Fruit fly (Drosophila melanogaster) Kc167 (cell line): Measurements from ENCODE around the gene drpr.

Source experiments
- Myc ChIP-seq: fragments of >200 bp; optimal IDR thresholded peaks from 2 replicates; lab custom pipeline; 2017; ENCODE audit warnings: missing external identifiers
- Sin3A ChIP-seq: fragments of >200 bp; optimal IDR thresholded peaks from 2 replicates; lab custom pipeline; 2018; ENCODE audit warnings: missing external identifiers
- h ChIP-seq: fragments of >200 bp; optimal IDR thresholded peaks from 3 replicates; lab custom pipeline; 2018; ENCODE audit warnings: missing external identifiers
- insv ChIP-seq: fragments of >200 bp; optimal IDR thresholded peaks from 3 replicates; lab custom pipeline; 2018; ENCODE audit warnings: missing external identifiers
- psq ChIP-seq: fragments of >200 bp; optimal IDR thresholded peaks from 2 replicates; lab custom pipeline; 2017; ENCODE audit warnings: missing external identifiers
- ttk ChIP-seq: sonication (Bioruptor generic); optimal IDR thresholded peaks from 2 replicates; lab custom pipeline; 2017; ENCODE audit warnings: missing external identifiers

The drpr gene

DNA sequence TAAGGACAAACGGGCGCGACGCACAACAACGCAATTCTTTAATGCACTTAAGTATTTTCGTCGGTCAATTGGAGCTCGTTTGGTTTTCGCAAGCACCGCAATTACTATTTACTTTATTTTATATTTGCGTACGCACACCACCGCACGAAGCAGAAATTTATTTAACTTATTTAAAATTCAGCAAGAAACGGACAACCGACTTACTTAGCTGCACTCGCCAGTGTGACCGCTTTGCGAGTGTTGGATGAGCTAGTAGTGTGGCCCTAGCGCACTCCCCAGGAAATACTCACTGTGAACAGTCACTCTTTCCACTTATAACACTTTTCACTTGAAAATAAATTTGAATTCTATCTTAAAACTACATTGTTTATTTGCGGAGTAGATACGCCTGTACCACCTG is at the start of gene drpr:
drpr (minus strand) TSS at position 235 of the 400 bp plus-strand sequence.
- TF ChIP-seq ttk: no peak
- TF ChIP-seq psq (lab: Kevin White, UChicago): no peak

DNA sequence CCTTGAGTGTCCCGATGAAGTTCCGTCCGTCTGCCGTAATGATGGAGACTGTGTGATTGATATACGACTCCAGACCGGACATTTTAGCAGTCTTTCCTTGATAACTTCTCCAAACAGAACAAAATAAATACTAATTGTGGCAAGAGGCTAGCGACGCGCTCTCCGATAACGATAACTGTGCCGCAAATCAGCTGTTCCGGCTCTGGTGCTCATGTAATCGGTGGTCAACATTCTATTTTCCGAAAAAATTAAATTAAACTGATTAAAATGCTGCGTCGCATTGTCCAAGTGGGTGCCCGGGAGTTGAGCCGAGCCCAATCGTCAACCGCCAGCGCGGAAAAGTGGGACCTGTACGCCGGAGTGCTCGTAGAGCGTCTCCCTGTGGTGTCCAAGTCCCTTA is 46.3 kb upstream of the drpr start, which contains the start of the genes CG2021 and mRpL46:
CG2021 (minus strand) TSS at position 163 of the 400 bp plus-strand sequence.
mRpL46 (plus strand) TSS at position 191 of the 400 bp plus-strand sequence.
- no peak for TF ChIP-seq h (lab: Kevin White, UChicago)
- no peak for TF ChIP-seq Sin3A (lab: Kevin White, UChicago)
- no peak for TF ChIP-seq insv (lab: Kevin White, UChicago)
- no peak for TF ChIP-seq ttk
- TF ChIP-seq psq (lab: Kevin White, UChicago): no peak
- no peak for TF ChIP-seq Myc (lab: Kevin White, UChicago)

DNA sequence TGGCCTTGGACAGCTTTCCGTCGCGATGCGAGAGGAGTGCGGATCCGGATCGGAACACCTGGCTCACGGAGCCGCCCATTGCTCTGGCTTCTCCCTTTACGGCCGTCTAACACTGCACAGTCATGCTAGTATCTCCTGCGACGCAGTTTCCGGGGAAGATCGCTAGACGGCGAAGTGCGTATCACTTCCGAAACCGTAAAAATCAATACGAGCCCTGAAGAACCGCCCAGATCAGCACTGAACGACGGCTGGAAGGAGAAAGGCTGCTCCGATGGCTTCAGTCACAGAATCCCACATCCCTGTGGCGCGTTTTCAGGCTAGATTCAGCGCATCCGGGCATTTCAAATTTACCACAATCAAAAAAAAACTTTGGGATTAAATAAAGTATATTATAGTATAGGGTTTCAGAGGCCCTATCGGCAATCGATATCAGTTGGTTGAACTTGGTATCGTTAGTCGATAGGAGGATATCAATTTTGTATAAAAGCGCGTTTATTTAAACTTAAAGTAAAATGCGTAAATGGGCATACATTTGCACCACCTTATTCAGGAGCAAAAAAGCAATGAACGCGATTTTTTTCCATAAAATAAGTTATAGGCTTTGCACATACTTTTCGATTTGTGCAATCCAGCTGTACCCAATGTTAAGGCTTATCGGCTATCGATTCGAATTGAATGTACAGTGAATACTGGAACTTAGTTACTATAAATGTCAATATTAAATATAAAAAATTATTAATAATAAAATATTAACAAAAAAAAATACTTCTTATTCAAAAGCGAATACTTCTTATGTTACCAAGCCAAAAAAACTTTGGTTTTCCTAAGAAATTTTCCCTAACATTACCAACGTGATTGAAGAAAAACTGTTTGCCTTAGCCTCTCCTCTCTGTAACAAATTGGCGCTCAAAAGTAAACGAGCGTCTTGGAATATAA is 44.1 kb upstream of the drpr start, which contains the start of the genes CG13933 and PolD2:
CG13933 (minus strand) TSS at position 435 of the 936 bp plus-strand sequence.
PolD2 (plus strand) TSS at position 921 of the 936 bp plus-strand sequence.
- TF ChIP-seq ttk: no peak
- TF ChIP-seq psq (lab: Kevin White, UChicago): no peak
- TF ChIP-seq Sin3A (lab: Kevin White, UChicago): no peak
- no peak for TF ChIP-seq insv (lab: Kevin White, UChicago)
- TF ChIP-seq Myc (lab: Kevin White, UChicago): no peak
- TF ChIP-seq h (lab: Kevin White, UChicago): no peak

DNA sequence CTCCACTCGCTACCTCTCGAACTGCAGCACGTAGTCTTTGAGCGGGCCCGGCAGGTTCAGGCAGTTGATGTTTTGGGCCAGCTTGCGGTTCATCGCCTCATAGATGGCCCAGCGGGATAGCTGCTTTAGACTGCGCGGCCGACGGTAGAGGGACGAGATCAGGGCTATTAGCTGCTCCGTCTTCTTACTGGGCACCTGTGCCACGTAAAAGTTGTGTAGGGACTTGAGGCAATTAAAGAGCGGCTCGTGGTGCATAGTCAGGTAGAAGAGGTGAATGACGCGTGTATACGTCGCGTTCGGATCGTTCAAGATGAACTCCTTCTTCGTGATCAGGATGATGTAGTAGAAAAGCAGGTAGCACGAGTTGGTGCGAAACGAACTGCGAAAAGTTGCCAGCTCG is 41.7 kb upstream of the drpr start:
- no peak for TF ChIP-seq Sin3A (lab: Kevin White, UChicago)

DNA sequence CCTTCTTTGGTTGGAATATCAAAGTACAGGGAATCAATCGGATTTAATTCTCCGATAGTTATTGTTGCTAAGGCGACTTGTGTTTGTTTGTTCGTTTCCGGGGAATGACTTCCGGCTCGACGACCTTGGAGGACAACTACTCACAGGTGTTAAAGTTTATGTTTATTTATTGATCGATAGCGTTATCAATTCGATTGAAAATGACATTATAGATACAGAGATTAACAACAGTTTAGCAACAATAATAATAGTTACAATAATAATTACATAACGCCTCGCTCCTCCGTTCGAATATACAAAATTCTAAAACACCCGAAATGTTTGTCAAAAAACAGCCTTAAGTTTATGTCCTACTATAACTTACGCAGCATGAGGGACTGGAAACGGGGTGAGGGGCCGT is 40.8 kb upstream of the drpr start, which contains the start of gene Dhc62B:
Dhc62B (minus strand) TSS at position 101 of the 400 bp plus-strand sequence.
- no peak for TF ChIP-seq insv (lab: Kevin White, UChicago)
- TF ChIP-seq Myc (lab: Kevin White, UChicago): no peak
- TF ChIP-seq Sin3A (lab: Kevin White, UChicago): no peak
- TF ChIP-seq ttk: no peak
- TF ChIP-seq psq (lab: Kevin White, UChicago): no peak
- TF ChIP-seq h (lab: Kevin White, UChicago): no peak

DNA sequence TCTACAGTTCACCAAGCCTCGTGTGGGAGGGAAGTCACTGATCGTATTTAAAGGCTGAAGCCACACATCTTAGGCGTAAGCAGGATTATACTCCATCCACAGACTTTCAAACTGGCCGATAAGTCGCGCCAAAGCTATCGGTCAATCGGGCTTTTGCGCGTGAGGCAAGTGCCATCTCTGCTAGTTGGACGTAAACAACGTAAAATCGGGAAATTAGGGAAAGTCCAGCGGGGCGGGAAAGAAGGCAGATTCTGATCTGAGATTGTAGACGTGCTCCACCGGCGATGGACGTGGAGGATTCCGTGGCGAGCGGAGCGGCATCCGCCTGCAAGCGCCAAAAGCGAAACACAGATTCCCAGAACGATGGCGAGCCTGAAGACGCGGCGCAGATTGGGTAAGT is 25.2 kb upstream of the drpr start, which contains the start of gene CG8001:
CG8001 (plus strand) TSS at position 17 of the 400 bp plus-strand sequence.
- TF ChIP-seq Myc (lab: Kevin White, UChicago): no peak
- no peak for TF ChIP-seq psq (lab: Kevin White, UChicago)
- TF ChIP-seq Sin3A (lab: Kevin White, UChicago): no peak
- TF ChIP-seq insv (lab: Kevin White, UChicago): no peak
- TF ChIP-seq h (lab: Kevin White, UChicago): no peak
- TF ChIP-seq ttk: no peak

DNA sequence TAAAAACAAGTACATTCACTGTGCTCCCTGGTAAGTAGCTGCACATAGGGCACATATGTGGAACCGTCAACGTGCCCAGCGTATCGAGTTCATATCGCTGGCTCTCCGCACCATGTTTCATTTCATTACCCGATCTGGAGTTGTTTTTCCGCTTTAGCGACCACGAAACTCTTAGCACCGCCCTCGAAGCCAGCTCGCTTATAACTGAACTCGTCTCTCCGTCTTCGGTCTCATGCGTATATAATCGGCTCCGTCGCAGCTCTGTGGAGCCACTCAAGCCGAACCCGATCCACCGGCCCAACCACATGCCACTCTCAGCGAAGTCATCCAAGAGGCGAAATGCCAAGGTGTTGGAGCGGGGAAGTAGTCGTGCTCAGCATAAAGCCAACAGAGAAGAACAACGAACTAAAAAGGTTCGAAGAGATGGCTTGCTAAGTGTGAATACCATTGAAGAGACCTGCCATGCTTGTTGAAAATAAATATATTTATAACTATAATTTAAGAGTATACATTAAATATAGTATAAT is 24.6 kb upstream of the drpr start, which contains the start of gene Cht2:
Cht2 (minus strand) TSS at position 477 of the 527 bp plus-strand sequence.
- TF ChIP-seq insv (lab: Kevin White, UChicago) (no peak), psq (lab: Kevin White, UChicago) (no peak), ttk (no peak), h (lab: Kevin White, UChicago) (no peak), Myc (lab: Kevin White, UChicago) (no peak), Sin3A (lab: Kevin White, UChicago) (no peak)

DNA sequence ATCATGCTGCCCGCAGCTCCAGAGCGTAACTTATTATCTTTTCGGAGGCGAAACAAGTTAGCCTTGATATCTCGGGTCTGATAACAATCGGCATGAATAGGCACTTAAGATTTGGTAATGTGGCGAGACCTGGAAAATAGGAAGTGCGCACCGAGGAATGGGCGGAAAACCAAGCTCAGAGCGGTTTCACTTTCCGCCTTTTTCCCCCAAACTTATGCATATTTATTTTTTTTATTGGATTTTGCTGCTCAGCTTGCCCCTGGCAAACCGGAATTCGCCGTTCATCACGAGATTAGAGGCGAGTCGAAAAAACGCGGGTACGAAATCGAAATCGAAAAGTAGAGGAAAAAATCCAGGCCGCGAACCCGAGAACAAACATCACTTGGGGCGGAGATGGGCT is 24.0 kb upstream of the drpr start:
- no peak for TF ChIP-seq h (lab: Kevin White, UChicago)
- no peak for TF ChIP-seq psq (lab: Kevin White, UChicago)
- no peak for TF ChIP-seq Sin3A (lab: Kevin White, UChicago)
- TF ChIP-seq ttk: no peak
- no peak for TF ChIP-seq Myc (lab: Kevin White, UChicago)
- no peak for TF ChIP-seq insv (lab: Kevin White, UChicago)

DNA sequence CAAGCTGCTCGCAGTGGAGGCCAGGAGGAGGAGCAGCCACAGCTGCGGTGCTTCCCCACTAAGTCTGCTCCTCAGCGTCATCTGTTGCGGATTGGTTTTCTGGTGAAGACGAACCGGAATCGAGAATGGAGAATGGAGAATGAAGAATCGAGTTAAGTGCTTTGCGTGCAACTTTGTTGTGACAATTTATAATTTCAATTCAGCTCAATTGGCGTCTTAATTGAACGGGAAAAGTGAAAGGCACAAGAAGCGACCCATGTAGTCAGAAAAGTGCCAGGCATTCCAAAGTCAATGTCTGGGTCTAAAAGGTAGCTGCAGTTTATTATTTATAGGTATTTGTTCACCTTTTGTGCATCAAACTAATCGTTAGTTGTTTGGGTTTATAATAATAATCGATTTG is 23.4 kb upstream of the drpr start:
- TF ChIP-seq h (lab: Kevin White, UChicago) (no peak), insv (lab: Kevin White, UChicago) (no peak), psq (lab: Kevin White, UChicago) (no peak), ttk (no peak), Sin3A (lab: Kevin White, UChicago) (no peak), Myc (lab: Kevin White, UChicago) (no peak)

DNA sequence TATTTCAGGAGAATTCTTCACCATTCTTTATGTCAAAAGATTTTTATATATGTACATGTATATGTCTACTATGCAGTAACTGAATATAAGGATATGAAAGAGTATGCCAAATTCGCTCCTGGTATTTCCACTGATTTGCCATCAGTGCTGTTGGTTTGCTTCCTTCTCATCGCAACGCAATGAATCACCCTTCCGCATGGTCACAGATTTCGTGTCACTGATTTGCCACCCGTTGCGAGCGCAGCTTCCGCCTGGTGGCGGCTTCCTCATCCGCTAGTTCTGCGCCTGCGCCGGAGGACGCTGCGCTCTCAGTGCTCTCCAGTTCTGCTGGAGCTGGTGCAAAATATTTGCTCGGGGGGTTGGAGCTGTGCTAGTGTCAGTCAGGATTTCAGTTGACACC is 17.3 kb upstream of the drpr start:
- TF ChIP-seq h (lab: Kevin White, UChicago) (no peak), psq (lab: Kevin White, UChicago) (no peak), insv (lab: Kevin White, UChicago) (no peak), Myc (lab: Kevin White, UChicago) (no peak), ttk (no peak), Sin3A (lab: Kevin White, UChicago) (no peak)

DNA sequence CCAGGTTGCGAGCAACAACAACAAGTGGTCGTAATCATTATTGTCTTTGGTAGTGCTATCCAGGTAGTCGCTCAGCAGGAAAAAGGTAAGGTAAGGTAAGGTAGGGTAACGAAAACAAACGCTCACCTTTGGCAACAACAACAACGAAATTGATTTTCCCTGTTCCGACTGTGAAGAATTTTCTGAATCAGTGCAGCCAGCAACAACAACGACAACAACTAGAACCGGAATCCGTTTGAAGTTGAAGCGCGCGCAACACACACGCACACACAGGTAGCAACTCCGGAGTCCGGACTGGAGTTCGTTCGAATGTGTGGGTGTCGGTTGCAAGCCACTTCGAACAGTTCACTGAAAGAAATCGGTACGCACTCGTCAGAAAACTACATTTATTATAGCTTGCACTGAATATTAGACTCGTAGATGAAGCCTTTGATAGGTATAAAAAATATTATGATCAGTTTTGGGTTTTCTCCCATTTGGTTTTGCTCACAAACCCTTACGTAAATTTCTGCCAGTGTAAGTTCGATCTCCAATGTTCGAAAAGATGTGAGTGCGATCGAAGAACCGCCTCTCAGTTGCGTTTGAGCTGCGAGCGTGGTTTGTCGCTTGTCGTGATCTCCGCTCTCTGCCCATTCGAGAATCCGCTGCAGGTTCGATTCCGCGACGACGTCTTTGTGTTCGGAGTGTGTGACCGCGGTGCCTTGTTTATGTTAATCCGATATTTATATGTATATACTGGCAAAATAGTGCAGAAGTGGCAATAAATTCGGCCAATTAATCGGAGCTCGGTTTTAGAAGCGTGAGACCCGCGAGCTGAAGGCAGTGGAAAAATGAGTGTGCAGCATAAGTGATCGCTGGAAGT is 15.7 kb upstream of the drpr start, which contains the start of gene CG13921:
CG13921 (plus strand) TSS at position 570 of the 862 bp plus-strand sequence.
- TF ChIP-seq insv (lab: Kevin White, UChicago) (no peak), h (lab: Kevin White, UChicago) (no peak), ttk (no peak), Myc (lab: Kevin White, UChicago) (no peak), psq (lab: Kevin White, UChicago) (no peak), Sin3A (lab: Kevin White, UChicago) (no peak)
